Worm (Caenorhabditis elegans): ENCODE data around the gene pho-11.
A peak's percentile ranks its signal among the peaks of the same experiment; 100 is the strongest.

pho-11 gene

ce11 chrII:9937611-9938010, 6.0 kb downstream of the pho-11 start (continued):
- TF ChIP-seq hlh-17 (GFP tag; optimal IDR thresholded peaks at IDR 0.05; ENCODE audit: borderline replicate concordance) (no peak), nhr-71 (tag; optimal IDR thresholded peaks at IDR 0.05) (peak; percentile 97), unc-62 (GFP tag; optimal IDR thresholded peaks at IDR 0.05) (no peak), mdl-1 (tag; optimal IDR thresholded peaks at IDR 0.05) (peak; percentile 37 to 98), irx-1 (tag; optimal IDR thresholded peaks at IDR 0.05) (peak; percentile 34), mep-1 (tag; optimal IDR thresholded peaks at IDR 0.05) (peak; percentile 87), unc-130 (tag; optimal IDR thresholded peaks at IDR 0.05) (peak; percentile 60), ceh-8 (GFP tag; optimal IDR thresholded peaks at IDR 0.05) (no peak), fos-1 (tag; optimal IDR thresholded peaks at IDR 0.05) (peak; percentile 65), nhr-19 (GFP tag; conservative IDR thresholded peaks at IDR 0.05) (peak; percentile 83), fkh-4 (tag; optimal IDR thresholded peaks at IDR 0.05; ENCODE audit: borderline replicate concordance) (no peak), ceh-82 (tag; optimal IDR thresholded peaks at IDR 0.05) (peak; percentile 14 to 59 (median 26)), nhr-12 (tag; optimal IDR thresholded peaks at IDR 0.05) (no peak), dsc-1 (tag; optimal IDR thresholded peaks at IDR 0.05) (peak; percentile 43), sptf-1 (tag; optimal IDR thresholded peaks at IDR 0.05) (no peak), ets-5 (GFP tag; IDR thresholded peaks at IDR 0.05) (no peak), lir-3 (tag; optimal IDR thresholded peaks at IDR 0.05; ENCODE audit: poor library complexity) (peak; percentile 66), efl-3 (GFP tag; optimal IDR thresholded peaks at IDR 0.05) (no peak), egl-27 (tag; optimal IDR thresholded peaks at IDR 0.05) (peak; percentile 11 to 75), mef-2 (tag; optimal IDR thresholded peaks at IDR 0.05) (no peak), zip-4 (GFP tag; optimal IDR thresholded peaks at IDR 0.05) (no peak), ceh-63 (GFP tag; optimal IDR thresholded peaks at IDR 0.05) (no peak), unc-98 (GFP tag; IDR thresholded peaks at IDR 0.05) (no peak; the same call in 1 of the 2 replicates), sox-4 (tag; optimal IDR thresholded peaks at IDR 0.05) (no peak), nhr-77 (tag; optimal IDR thresholded peaks at IDR 0.05) (peak; percentile 78), pqm-1 (tag; optimal IDR thresholded peaks at IDR 0.05) (no peak), elt-3 (tag; optimal IDR thresholded peaks at IDR 0.05) (peak in 3 of 6 experiments; percentile 70 to 98 (median 75)), lsy-2 (tag; optimal IDR thresholded peaks at IDR 0.05) (peak; percentile 80 to 89), lin-14 (GFP tag; optimal IDR thresholded peaks at IDR 0.05) (peak; percentile 97), mab-9 (GFP tag; IDR thresholded peaks at IDR 0.05) (no peak), hpl-2 (GFP tag; optimal IDR thresholded peaks at IDR 0.05) (no peak), efl-1 (optimal IDR thresholded peaks at IDR 0.05) (peak; percentile 62 to 74), efl-1 (GFP tag; optimal IDR thresholded peaks at IDR 0.05 in 1 of 2) (peak; percentile 68 to 96), ceh-88 (GFP tag; IDR thresholded peaks at IDR 0.05) (no peak), nhr-90 (tag; optimal IDR thresholded peaks at IDR 0.05; ENCODE audit: poor library complexity) (peak; percentile 83), nhr-84 (tag; optimal IDR thresholded peaks at IDR 0.05) (peak; percentile 37), egl-13 (tag; optimal IDR thresholded peaks at IDR 0.05) (no peak), nhr-76 (tag; optimal IDR thresholded peaks at IDR 0.05) (peak; percentile 22), aly-2 (tag; optimal IDR thresholded peaks at IDR 0.05) (no peak), F16B12.6 (tag; optimal IDR thresholded peaks at IDR 0.05) (no peak), tbx-2 (tag; optimal IDR thresholded peaks at IDR 0.05) (peak; percentile 80)

ce11 chrII:9938877-9939276, 7.2 kb downstream of the pho-11 start, which contains the start of the genes C05C10.7 and C05C10.5:
Gene C05C10.7 (minus strand): TSS chrII:9938971.
Gene C05C10.5 (plus strand): TSS chrII:9939040.
- TF ChIP-seq grh-1 (GFP tag; IDR thresholded peaks at IDR 0.05) (no peak), elt-2 (tag; optimal IDR thresholded peaks at IDR 0.05) (no peak), efl-1 (optimal IDR thresholded peaks at IDR 0.05) (peak in 1 of 2 experiments; percentile 10), efl-1 (GFP tag; optimal IDR thresholded peaks at IDR 0.05 in 1 of 2) (peak in 1 of 2 experiments; percentile 58)

Data from whole organism, L1 larva.